Worm (Caenorhabditis elegans): ENCODE measurements around the gene D2096.7.
"Not testable (repeated sequence)": the region's sequence is repeated elsewhere in the genome, so short reads cannot be mapped to it uniquely, and the experiment has no call there.

D2096.7 gene

DNA sequence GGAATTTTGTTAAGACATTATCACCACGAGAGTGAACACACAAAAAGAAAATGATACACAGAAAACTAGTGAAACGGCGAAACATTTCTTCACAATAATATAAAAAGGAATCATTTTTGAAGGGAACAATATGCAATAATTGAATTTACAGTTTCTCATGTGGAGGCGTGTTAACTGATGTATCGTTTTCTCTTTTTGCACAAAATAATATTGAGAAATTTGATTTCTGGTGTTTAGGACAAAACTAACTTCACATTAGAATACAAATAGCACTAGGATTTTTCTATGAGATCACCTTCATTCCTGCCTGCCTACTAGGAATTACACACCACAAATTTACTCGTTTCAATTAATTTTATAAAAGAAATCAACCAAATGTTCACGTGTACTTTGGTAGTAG lies 18.9 kb downstream of the D2096.7 start, which contains the start of gene D2096.13:
Gene D2096.13, minus strand, starts transcription at position 101 of the 400 bp plus-strand sequence.
- TF ChIP-seq nhr-76 (tag; optimal IDR thresholded peaks at IDR 0.05) (no peak), nhr-43 (tag; optimal IDR thresholded peaks at IDR 0.05; ENCODE audit: poor library complexity, severe bottlenecking) (no peak), nfya-1 (tag; optimal IDR thresholded peaks at IDR 0.05; ENCODE audit: insufficient read depth) (no peak), lin-15B (tag; optimal IDR thresholded peaks at IDR 0.05) (no peak), lin-39 (tag; optimal IDR thresholded peaks at IDR 0.05) (no peak), ztf-11 (tag; optimal IDR thresholded peaks at IDR 0.05) (no peak), egl-5 (tag; optimal IDR thresholded peaks at IDR 0.05) (no peak), unc-62 (GFP tag; optimal IDR thresholded peaks at IDR 0.05) (no peak), mdl-1 (tag; optimal IDR thresholded peaks at IDR 0.05) (no peak)

DNA sequence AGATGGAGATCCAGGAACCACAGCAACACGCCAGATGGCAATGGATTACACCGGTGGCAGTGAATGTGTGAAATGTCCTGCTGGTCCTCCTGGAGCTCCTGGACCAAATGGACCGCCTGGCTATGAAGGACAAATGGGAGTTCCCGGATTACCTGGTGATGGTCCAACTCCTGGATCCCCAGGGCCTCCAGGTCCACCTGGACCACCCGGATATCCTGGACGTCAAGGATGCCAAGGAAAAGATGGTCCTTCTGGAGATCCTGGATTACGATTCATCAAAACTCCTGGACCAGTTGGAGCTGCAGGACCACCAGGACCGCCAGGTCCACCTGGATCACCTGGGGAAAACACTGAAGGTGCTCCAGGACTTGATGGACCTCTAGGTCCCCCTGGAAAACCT lies 20.1 kb downstream of the D2096.7 start:
- TF ChIP-seq mml-1 (tag; optimal IDR thresholded peaks at IDR 0.05) (no peak), lin-39 (tag; optimal IDR thresholded peaks at IDR 0.05) (no peak), hmg-11 (tag; optimal IDR thresholded peaks at IDR 0.05) (no peak), tbx-2 (tag; optimal IDR thresholded peaks at IDR 0.05) (no peak), egl-5 (tag; optimal IDR thresholded peaks at IDR 0.05) (no peak), skn-1 (tag; optimal IDR thresholded peaks at IDR 0.05) (no peak), snpc-4 (tag; optimal IDR thresholded peaks at IDR 0.05) (no peak)

ce11 chrIV:8355592-8355991 lies 21.8 kb downstream of the D2096.7 start, which contains the start of the genes F17E9.2 and col-116:
Gene F17E9.2 (plus strand): TSS chrIV:8355892.
Gene col-116 (plus strand): TSS chrIV:8355906.
- TF ChIP-seq tbx-2 (tag; optimal IDR thresholded peaks at IDR 0.05) (no peak), ZK546.5 (tag; optimal IDR thresholded peaks at IDR 0.05) (no peak), lin-39 (tag; optimal IDR thresholded peaks at IDR 0.05) (no peak), hmg-11 (tag; optimal IDR thresholded peaks at IDR 0.05) (no peak), ceh-82 (tag; optimal IDR thresholded peaks at IDR 0.05) (no peak), egl-27 (tag; optimal IDR thresholded peaks at IDR 0.05) (no peak), ceh-16 (tag; optimal IDR thresholded peaks at IDR 0.05) (no peak), ztf-4 (tag; optimal IDR thresholded peaks at IDR 0.05) (no peak)

- TF ChIP-seq ztf-11 (tag; optimal IDR thresholded peaks at IDR 0.05) (no peak), nhr-237 (tag; optimal IDR thresholded peaks at IDR 0.05) (no peak), eor-1 (tag; optimal IDR thresholded peaks at IDR 0.05) (no peak), mdl-1 (tag; optimal IDR thresholded peaks at IDR 0.05) (no peak)
Measured at ce11 chrIV:8354572-8354971, 22.9 kb downstream of the D2096.7 start, which contains the start of gene F17E9.3. Gene F17E9.3 (plus strand): TSS chrIV:8354872.

DNA sequence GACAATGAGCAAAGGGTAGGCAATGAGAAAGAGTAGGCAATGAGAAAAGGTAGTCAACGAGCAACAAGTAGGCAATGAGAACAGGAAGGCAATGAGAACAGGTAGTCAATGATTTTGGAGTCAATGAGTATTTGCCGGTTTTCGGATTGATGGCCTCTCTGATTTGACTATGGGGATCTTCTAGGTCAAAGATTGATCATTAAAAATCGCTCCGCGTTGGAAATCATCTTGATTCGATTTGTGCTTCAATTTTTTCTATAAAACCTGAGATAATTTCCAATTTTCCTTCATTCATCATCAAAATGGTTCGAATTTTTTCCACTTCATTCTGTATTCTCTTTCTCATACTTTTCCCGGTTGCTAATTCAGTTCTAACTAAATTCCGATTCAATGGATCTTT lies 25.4 kb downstream of the D2096.7 start, which contains the start of gene F17E9.16:
Gene F17E9.16, plus strand, starts transcription at position 301 of the 400 bp plus-strand sequence.
- not testable (repeated sequence) for TF ChIP-seq ceh-28, nhr-11, zag-1 (tag; optimal IDR thresholded peaks at IDR 0.05)

DNA sequence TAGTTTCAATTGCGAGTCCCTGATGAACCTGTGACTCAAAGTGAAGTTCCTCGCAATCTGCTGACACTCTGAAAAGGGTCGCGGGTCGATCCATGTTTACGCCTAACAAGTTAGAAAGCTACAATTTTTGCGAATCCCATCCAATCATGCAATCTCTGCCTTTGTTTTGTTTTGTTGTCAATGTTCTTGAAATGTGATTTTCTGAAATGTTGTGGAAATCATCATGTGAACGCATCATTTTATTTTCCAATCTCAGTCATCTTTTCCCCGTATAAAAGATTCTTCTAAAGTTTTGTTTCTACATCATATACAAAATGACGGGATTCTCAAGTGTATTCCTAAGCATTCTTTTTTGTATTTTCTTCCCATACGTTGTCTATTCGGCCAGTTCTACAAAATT lies 29.4 kb downstream of the D2096.7 start, which contains the start of gene F17E9.4:
Gene F17E9.4, plus strand, starts transcription at position 301 of the 400 bp plus-strand sequence.
- no peak for TF ChIP-seq ceh-16 (tag; optimal IDR thresholded peaks at IDR 0.05)
- no peak for TF ChIP-seq egl-5 (tag; optimal IDR thresholded peaks at IDR 0.05)
- TF ChIP-seq zag-1 (tag; optimal IDR thresholded peaks at IDR 0.05): no peak
- TF ChIP-seq nhr-11 (tag; optimal IDR thresholded peaks at IDR 0.05): no peak
- TF ChIP-seq lin-15B (tag; optimal IDR thresholded peaks at IDR 0.05): no peak
- TF ChIP-seq mdl-1 (tag; optimal IDR thresholded peaks at IDR 0.05): no peak

ce11 chrIV:8347051-8347450 lies 30.4 kb downstream of the D2096.7 start, which contains the start of the genes F17E9.18 and F17E9.15:
Gene F17E9.18 (minus strand): TSS chrIV:8347151.
Gene F17E9.15 (plus strand): TSS chrIV:8347418.
- no peak for TF ChIP-seq nhr-25 (tag; optimal IDR thresholded peaks at IDR 0.05)
- no peak for TF ChIP-seq hmg-11 (tag; optimal IDR thresholded peaks at IDR 0.05)

- no peak for TF ChIP-seq lin-15B (tag; optimal IDR thresholded peaks at IDR 0.05)
- no peak for TF ChIP-seq R02D3.7 (tag; optimal IDR thresholded peaks at IDR 0.05)
- no peak for TF ChIP-seq nhr-12 (tag; optimal IDR thresholded peaks at IDR 0.05)
- no peak for TF ChIP-seq tbx-2 (tag; optimal IDR thresholded peaks at IDR 0.05)
- no peak for TF ChIP-seq nhr-76 (tag; optimal IDR thresholded peaks at IDR 0.05)
- no peak for TF ChIP-seq fkh-10 (GFP tag; optimal IDR thresholded peaks at IDR 0.05)
- TF ChIP-seq nhr-67 (tag; optimal IDR thresholded peaks at IDR 0.05): no peak
- TF ChIP-seq ceh-9 (tag; optimal IDR thresholded peaks at IDR 0.05): no peak
- no peak for TF ChIP-seq egl-27 (tag; optimal IDR thresholded peaks at IDR 0.05)
- TF ChIP-seq ceh-28 (tag; optimal IDR thresholded peaks at IDR 0.05): no peak
- no peak for TF ChIP-seq lin-39 (tag; optimal IDR thresholded peaks at IDR 0.05)
- no peak for TF ChIP-seq nhr-43 (tag; optimal IDR thresholded peaks at IDR 0.05; ENCODE audit: poor library complexity, severe bottlenecking)
- TF ChIP-seq nfya-1 (tag; optimal IDR thresholded peaks at IDR 0.05; ENCODE audit: insufficient read depth): no peak
- no peak for TF ChIP-seq nhr-11 (tag; optimal IDR thresholded peaks at IDR 0.05)
- no peak for TF ChIP-seq eor-1 (tag; optimal IDR thresholded peaks at IDR 0.05)
- no peak for TF ChIP-seq nhr-25 (tag; optimal IDR thresholded peaks at IDR 0.05)
- no peak for TF ChIP-seq egl-5 (tag; optimal IDR thresholded peaks at IDR 0.05)
- TF ChIP-seq nhr-23 (tag; optimal IDR thresholded peaks at IDR 0.05): no peak
Measured at ce11 chrIV:8345518-8345917, 31.9 kb downstream of the D2096.7 start, which contains the start of gene F17E9.5. Gene F17E9.5 (plus strand): TSS chrIV:8345818.
